Worm (Caenorhabditis elegans): Measurements from ENCODE around the gene mps-4.

Gene mps-4

ce11 chrIII:8228916-8229315, 42.7 kb downstream of the mps-4 start:
- no peak for TF ChIP-seq fkh-6 (tag; optimal IDR thresholded peaks at IDR 0.05)
- TF ChIP-seq unc-86 (tag; optimal IDR thresholded peaks at IDR 0.05): no peak
- no peak for TF ChIP-seq pax-1 (tag; optimal IDR thresholded peaks at IDR 0.05)
- TF ChIP-seq ref-2 (tag; optimal IDR thresholded peaks at IDR 0.05): no peak
- no peak for TF ChIP-seq pha-2 (tag; optimal IDR thresholded peaks at IDR 0.05)
- no peak for TF ChIP-seq tbx-7 (tag; optimal IDR thresholded peaks at IDR 0.05)
- no peak for TF ChIP-seq ahr-1 (tag; optimal IDR thresholded peaks at IDR 0.05)
- TF ChIP-seq npax-4 (tag; optimal IDR thresholded peaks at IDR 0.05): no peak
- TF ChIP-seq ets-4 (tag; optimal IDR thresholded peaks at IDR 0.05): no peak
- TF ChIP-seq ttx-3 (tag; optimal IDR thresholded peaks at IDR 0.05): no peak
- TF ChIP-seq syd-9 (tag; optimal IDR thresholded peaks at IDR 0.05): no peak
- TF ChIP-seq unc-55 (GFP tag; optimal IDR thresholded peaks at IDR 0.05): no peak
- TF ChIP-seq odd-2 (tag; optimal IDR thresholded peaks at IDR 0.05): no peak
- TF ChIP-seq hlh-30 (tag; optimal IDR thresholded peaks at IDR 0.05; ENCODE audit: insufficient read depth): no peak
- TF ChIP-seq hlh-13 (GFP tag; optimal IDR thresholded peaks at IDR 0.05): no peak
- no peak for TF ChIP-seq lim-6 (tag; optimal IDR thresholded peaks at IDR 0.05)
- TF ChIP-seq unc-3 (GFP tag; conservative IDR thresholded peaks at IDR 0.05): no peak
- TF ChIP-seq unc-3 (tag; optimal IDR thresholded peaks at IDR 0.05): no peak
- TF ChIP-seq che-1 (tag; optimal IDR thresholded peaks at IDR 0.05): no peak
- TF ChIP-seq eyg-1 (tag; optimal IDR thresholded peaks at IDR 0.05): no peak
- TF ChIP-seq ceh-9 (tag; optimal IDR thresholded peaks at IDR 0.05): no peak

ce11 chrIII:8227511-8227910, 44.1 kb downstream of the mps-4 start, which contains the start of gene fbxl-1:
fbxl-1 (plus strand) TSS chrIII:8227830.
- TF ChIP-seq ceh-31 (tag; optimal IDR thresholded peaks at IDR 0.05) (peak; percentile 58), ztf-16 (tag; optimal IDR thresholded peaks at IDR 0.05) (peak; percentile 16), elt-4 (tag; optimal IDR thresholded peaks at IDR 0.05) (no peak), ceh-34 (tag; optimal IDR thresholded peaks at IDR 0.05) (peak; percentile 73), K02D7.2 (tag; optimal IDR thresholded peaks at IDR 0.05) (no peak), ceh-18 (tag; optimal IDR thresholded peaks at IDR 0.05) (peak; percentile 57), C38D4.7 (GFP tag; optimal IDR thresholded peaks at IDR 0.05) (no peak), nfya-1 (tag; optimal IDR thresholded peaks at IDR 0.05) (peak; percentile 52), hlh-30 (tag; optimal IDR thresholded peaks at IDR 0.05; ENCODE audit: insufficient read depth) (peak; percentile 95), tbx-2 (tag; optimal IDR thresholded peaks at IDR 0.05) (peak; percentile 66), ceh-14 (tag; optimal IDR thresholded peaks at IDR 0.05) (peak; percentile 13), unc-42 (tag; optimal IDR thresholded peaks at IDR 0.05) (peak; percentile 1), ceh-48 (tag; optimal IDR thresholded peaks at IDR 0.05) (no peak), hlh-13 (GFP tag; optimal IDR thresholded peaks at IDR 0.05) (no peak), unc-55 (GFP tag; optimal IDR thresholded peaks at IDR 0.05) (peak; percentile 77), F13H6.1 (tag; optimal IDR thresholded peaks at IDR 0.05) (peak; percentile 13), rnt-1 (tag; optimal IDR thresholded peaks at IDR 0.05) (peak; percentile 57), ahr-1 (tag; optimal IDR thresholded peaks at IDR 0.05) (no peak)

DNA sequence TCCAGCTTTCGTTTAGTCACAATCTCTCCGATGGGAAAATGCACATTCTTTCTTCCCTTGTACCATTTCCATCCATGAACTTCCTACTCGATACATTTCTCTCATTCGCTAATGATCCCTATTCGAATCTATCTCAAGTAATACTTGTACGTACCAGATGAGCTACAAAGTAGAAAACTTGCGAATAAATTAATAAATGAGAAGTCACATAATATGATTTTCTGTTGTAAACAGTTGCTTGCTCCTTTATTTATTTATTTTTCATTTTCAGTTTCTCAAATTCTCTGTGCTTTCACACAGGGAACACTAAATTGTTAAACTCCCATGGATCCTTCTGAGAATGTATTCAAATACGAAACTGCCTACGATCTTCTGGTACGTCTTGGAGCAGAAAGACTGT, 45.4 kb downstream of the mps-4 start, which contains the start of gene rfs-1:
Gene rfs-1, plus strand, starts transcription at position 301 of the 400 bp plus-strand sequence.
- TF ChIP-seq pat-9 (tag; optimal IDR thresholded peaks at IDR 0.05): no peak
- no peak for TF ChIP-seq sdc-2 (tag; optimal IDR thresholded peaks at IDR 0.05)
- no peak for TF ChIP-seq nhr-11 (tag; optimal IDR thresholded peaks at IDR 0.05)
- TF ChIP-seq ceh-48 (tag; optimal IDR thresholded peaks at IDR 0.05): no peak
- TF ChIP-seq elt-2 (tag; optimal IDR thresholded peaks at IDR 0.05): no peak
- TF ChIP-seq ceh-22 (tag; optimal IDR thresholded peaks at IDR 0.05): no peak
- no peak for TF ChIP-seq ahr-1 (tag; optimal IDR thresholded peaks at IDR 0.05)
- TF ChIP-seq ttx-3 (tag; optimal IDR thresholded peaks at IDR 0.05): no peak
- no peak for TF ChIP-seq eyg-1 (tag; optimal IDR thresholded peaks at IDR 0.05)
- no peak for TF ChIP-seq pqm-1 (tag; optimal IDR thresholded peaks at IDR 0.05)
- no peak for TF ChIP-seq hlh-8 (tag; optimal IDR thresholded peaks at IDR 0.05)
- no peak for TF ChIP-seq mec-3 (tag; optimal IDR thresholded peaks at IDR 0.05; ENCODE audit: borderline replicate concordance)
- TF ChIP-seq C38D4.7 (GFP tag; optimal IDR thresholded peaks at IDR 0.05): no peak
- no peak for TF ChIP-seq fkh-6 (tag; optimal IDR thresholded peaks at IDR 0.05)
- TF ChIP-seq unc-55 (GFP tag; optimal IDR thresholded peaks at IDR 0.05): no peak
- no peak for TF ChIP-seq fkh-10 (GFP tag; optimal IDR thresholded peaks at IDR 0.05)
- no peak for TF ChIP-seq ztf-16 (tag; optimal IDR thresholded peaks at IDR 0.05)
- TF ChIP-seq hlh-30 (tag; optimal IDR thresholded peaks at IDR 0.05; ENCODE audit: insufficient read depth): no peak
- no peak for TF ChIP-seq tbx-2 (tag; optimal IDR thresholded peaks at IDR 0.05)
- TF ChIP-seq pros-1 (tag; optimal IDR thresholded peaks at IDR 0.05): no peak
